Worm (Caenorhabditis elegans): Measurements from ENCODE around the gene str-74.

The str-74 gene

DNA sequence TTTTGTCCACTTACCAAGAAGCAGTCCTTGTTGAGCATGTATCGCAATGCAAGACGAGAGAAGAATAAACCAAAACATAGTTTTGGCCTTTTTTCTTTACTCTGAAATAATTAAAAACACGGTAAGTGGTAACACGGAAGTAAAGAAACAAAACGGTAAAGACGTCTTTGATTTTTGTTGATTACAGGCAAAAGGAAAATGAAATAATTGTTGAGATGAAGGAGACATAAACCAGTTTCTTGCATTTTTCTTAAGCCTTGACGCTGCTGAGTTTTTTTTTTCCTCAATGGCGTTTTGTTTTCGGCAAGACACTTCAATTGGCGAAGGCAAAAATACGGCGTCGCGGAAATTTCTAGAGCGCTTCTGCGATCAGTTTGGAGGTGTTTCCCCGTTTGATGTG, 4.0 kb downstream of the str-74 start, which contains the start of gene zipt-13:
TSS of gene zipt-13 (minus strand) at position 101 of the 400 bp plus-strand sequence.
- no peak for TF ChIP-seq fos-1 (tag; optimal IDR thresholded peaks at IDR 0.05)
- peak; percentile 28 for TF ChIP-seq hlh-11 (tag; optimal IDR thresholded peaks at IDR 0.05)
- no peak for TF ChIP-seq mxl-2 (GFP tag; conservative IDR thresholded peaks at IDR 0.05)
- peak; percentile 23 for TF ChIP-seq nhr-25 (tag; optimal IDR thresholded peaks at IDR 0.05; ENCODE audit: borderline replicate concordance, insufficient read depth)
- TF ChIP-seq F26F4.8 (GFP tag; conservative IDR thresholded peaks at IDR 0.05): no peak
- TF ChIP-seq fkh-10 (GFP tag; optimal IDR thresholded peaks at IDR 0.05): no peak
- no peak for TF ChIP-seq dmd-8 (GFP tag; IDR thresholded peaks at IDR 0.05)
- no peak for TF ChIP-seq php-3 (GFP tag; IDR thresholded peaks at IDR 0.05)
- no peak for TF ChIP-seq gei-8 (GFP tag; optimal IDR thresholded peaks at IDR 0.05)
- TF ChIP-seq nhr-76 (tag; optimal IDR thresholded peaks at IDR 0.05): no peak
- no peak for TF ChIP-seq madf-5 (GFP tag; IDR thresholded peaks at IDR 0.05)
- no peak for TF ChIP-seq Y5F2A.4 (GFP tag; optimal IDR thresholded peaks at IDR 0.05)
- no peak for TF ChIP-seq nhr-237 (tag; optimal IDR thresholded peaks at IDR 0.05)
- no peak for TF ChIP-seq nhr-42 (GFP tag; IDR thresholded peaks at IDR 0.05)
- peak; percentile 23 for TF ChIP-seq nhr-48 (tag; optimal IDR thresholded peaks at IDR 0.05)
- TF ChIP-seq duxl-1 (tag; optimal IDR thresholded peaks at IDR 0.05; ENCODE audit: poor library complexity): no peak
- no peak for TF ChIP-seq unc-39 (tag; optimal IDR thresholded peaks at IDR 0.05)
- no peak for TF ChIP-seq lsy-2 (tag; optimal IDR thresholded peaks at IDR 0.05)
- TF ChIP-seq lir-3 (tag; optimal IDR thresholded peaks at IDR 0.05): no peak
- no peak for TF ChIP-seq arid-1 (GFP tag; conservative IDR thresholded peaks at IDR 0.05)
- TF ChIP-seq dmd-6 (GFP tag; IDR thresholded peaks at IDR 0.05): peak; percentile 13; the same call in 1 of the 2 replicates
- no peak for TF ChIP-seq dve-1 (tag; optimal IDR thresholded peaks at IDR 0.05; ENCODE audit: insufficient read depth)

DNA sequence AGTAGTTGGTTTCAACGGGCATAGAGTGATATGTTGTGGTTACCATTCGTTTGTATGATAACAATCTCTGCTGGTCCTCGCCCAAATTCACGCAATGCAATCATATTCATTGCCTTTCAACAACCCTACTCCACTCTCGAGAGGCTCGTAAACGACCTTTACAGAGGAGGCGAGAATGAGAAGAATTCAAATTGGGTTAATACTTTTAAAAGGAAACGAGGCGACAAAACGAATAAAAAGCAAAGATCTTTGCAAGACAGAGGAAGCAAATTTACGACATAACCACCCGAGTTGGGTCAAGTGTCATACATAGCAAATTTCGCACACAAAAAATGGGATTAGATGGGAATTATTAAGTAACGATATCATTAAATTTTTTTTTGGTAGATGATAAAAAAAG, 8.4 kb downstream of the str-74 start:
- TF ChIP-seq unc-62 (GFP tag; optimal IDR thresholded peaks at IDR 0.05 in 1 of 2): peak in 1 of 2 experiments; percentile 91
- TF ChIP-seq unc-62 (tag; optimal IDR thresholded peaks at IDR 0.05): no peak
- TF ChIP-seq F26F4.8 (GFP tag; conservative IDR thresholded peaks at IDR 0.05): no peak
- TF ChIP-seq hmg-1.1 (GFP tag; IDR thresholded peaks at IDR 0.05): no peak
- TF ChIP-seq tag-97 (GFP tag; IDR thresholded peaks at IDR 0.05): no peak
- TF ChIP-seq ama-1 (optimal IDR thresholded peaks at IDR 0.05): no peak
- no peak for TF ChIP-seq dpl-1 (GFP tag; optimal IDR thresholded peaks at IDR 0.05)
- peak; percentile 29; the same call in 1 of the 2 replicates for TF ChIP-seq T26A8.4 (GFP tag; IDR thresholded peaks at IDR 0.05)
- peak; percentile 30 for TF ChIP-seq aha-1 (tag)
- no peak for TF ChIP-seq dmd-8 (GFP tag; IDR thresholded peaks at IDR 0.05)
- TF ChIP-seq lsy-2 (tag; optimal IDR thresholded peaks at IDR 0.05): no peak
- TF ChIP-seq dve-1 (tag; optimal IDR thresholded peaks at IDR 0.05; ENCODE audit: insufficient read depth): no peak
- TF ChIP-seq lim-7 (GFP tag; IDR thresholded peaks at IDR 0.05): no peak
- TF ChIP-seq aly-2 (tag; optimal IDR thresholded peaks at IDR 0.05): no peak
- TF ChIP-seq ces-1 (GFP tag; optimal IDR thresholded peaks at IDR 0.05): no peak

DNA sequence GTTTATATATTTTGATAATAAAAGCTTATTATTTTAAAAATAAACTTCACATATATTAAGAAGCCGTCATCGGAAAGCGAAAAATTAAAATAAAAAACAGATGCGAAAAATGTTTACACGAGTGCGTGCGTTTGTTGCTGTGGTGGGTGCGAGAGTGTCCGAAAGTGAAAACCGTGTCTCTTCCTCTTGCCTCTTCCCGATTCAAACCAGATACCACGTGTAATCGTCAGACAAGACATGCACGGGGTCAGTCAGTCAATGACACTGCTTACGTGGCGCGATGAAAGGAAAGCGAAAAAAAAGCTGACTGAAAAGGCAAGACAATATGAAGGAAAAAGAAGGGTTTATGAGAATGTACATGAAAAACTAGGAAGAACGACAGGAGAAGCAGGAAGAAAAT, 10.0 kb downstream of the str-74 start:
- TF ChIP-seq nhr-48 (tag; optimal IDR thresholded peaks at IDR 0.05) (peak; percentile 28), dve-1 (tag; optimal IDR thresholded peaks at IDR 0.05; ENCODE audit: insufficient read depth) (peak; percentile 18), mxl-3 (GFP tag; optimal IDR thresholded peaks at IDR 0.05) (peak; percentile 90), nhr-28 (tag; optimal IDR thresholded peaks at IDR 0.05) (peak; percentile 29), ces-1 (GFP tag; optimal IDR thresholded peaks at IDR 0.05) (no peak), rbr-2 (tag; optimal IDR thresholded peaks at IDR 0.05) (no peak), dmd-6 (GFP tag; IDR thresholded peaks at IDR 0.05) (peak; percentile 30; the same call in 1 of the 2 replicates), mxl-2 (GFP tag; conservative IDR thresholded peaks at IDR 0.05) (no peak), tra-1 (GFP tag; IDR thresholded peaks at IDR 0.05) (0 out of 2 replicates have a peak, but pooled peaks have one; percentile 12), hlh-11 (tag; optimal IDR thresholded peaks at IDR 0.05) (peak; percentile 81), ceh-82 (tag; optimal IDR thresholded peaks at IDR 0.05) (no peak), F37D6.2 (tag; optimal IDR thresholded peaks at IDR 0.05) (no peak), mep-1 (tag; optimal IDR thresholded peaks at IDR 0.05) (peak; percentile 5), tag-97 (GFP tag; IDR thresholded peaks at IDR 0.05) (no peak), lin-29 (GFP tag; IDR thresholded peaks at IDR 0.05) (0 out of 2 replicates have a peak, but pooled peaks have one; percentile 28), hlh-30 (tag; optimal IDR thresholded peaks at IDR 0.05; ENCODE audit: insufficient read depth) (peak; percentile 92), hif-1 (tag; optimal IDR thresholded peaks at IDR 0.05) (no peak), aha-1 (tag) (peak; percentile 64), saeg-2 (GFP tag; IDR thresholded peaks at IDR 0.05) (no peak), mdl-1 (tag; optimal IDR thresholded peaks at IDR 0.05) (peak in 1 of 2 experiments; percentile 67), T26A8.4 (GFP tag; IDR thresholded peaks at IDR 0.05) (peak; percentile 48; the same call in 1 of the 2 replicates), ZK337.2 (GFP tag; IDR thresholded peaks at IDR 0.05) (no peak), nhr-25 (tag; optimal IDR thresholded peaks at IDR 0.05; ENCODE audit: borderline replicate concordance, insufficient read depth) (peak; percentile 20), nhr-111 (GFP tag; optimal IDR thresholded peaks at IDR 0.05) (no peak), Y5F2A.4 (GFP tag; optimal IDR thresholded peaks at IDR 0.05) (no peak)
